Fruit fly (Drosophila melanogaster): Measurements from ENCODE around the gene mRpL9.

mRpL9 gene

dm6 chr3R:15332994-15333393, 2.5 kb downstream of the mRpL9 start, which contains the start of the genes Fkbp39 and Cyfip (continued):
- peak; percentile 77 for TF ChIP-seq CG6791 (GFP tag; IDR thresholded peaks at IDR 0.05; ENCODE audit: partially characterized antibody)
- peak; percentile 68 for TF ChIP-seq Adf1 (GFP tag; IDR thresholded peaks at IDR 0.05)
- peak; percentile 74 for TF ChIP-seq Dll (GFP tag; IDR thresholded peaks at IDR 0.05; ENCODE audit: partially characterized antibody)
- TF ChIP-seq Trl (optimal IDR thresholded peaks at IDR 0.05), result no peak
- TF ChIP-seq Trl (GFP tag; optimal IDR thresholded peaks at IDR 0.05), result peak; percentile 74

- no peak for TF ChIP-seq CG15073 (GFP tag; optimal IDR thresholded peaks at IDR 0.05)
- no peak for TF ChIP-seq CG11723 (GFP tag; optimal IDR thresholded peaks at IDR 0.05)
- peak; percentile 84 for TF ChIP-seq sug (tag; optimal IDR thresholded peaks at IDR 0.05)
- TF ChIP-seq exex (tag; optimal IDR thresholded peaks at IDR 0.05), result peak; percentile 82
- TF ChIP-seq hth (optimal IDR thresholded peaks at IDR 0.05), result no peak
- TF ChIP-seq dmrt11E (tag; optimal IDR thresholded peaks at IDR 0.05), result no peak
- TF ChIP-seq Adf1 (GFP tag; IDR thresholded peaks at IDR 0.05), result no peak
- TF ChIP-seq CG10366 (GFP tag; IDR thresholded peaks at IDR 0.05), result no peak
Observed at dm6 chr3R:15339111-15339510, 8.6 kb downstream of the mRpL9 start.

DNA sequence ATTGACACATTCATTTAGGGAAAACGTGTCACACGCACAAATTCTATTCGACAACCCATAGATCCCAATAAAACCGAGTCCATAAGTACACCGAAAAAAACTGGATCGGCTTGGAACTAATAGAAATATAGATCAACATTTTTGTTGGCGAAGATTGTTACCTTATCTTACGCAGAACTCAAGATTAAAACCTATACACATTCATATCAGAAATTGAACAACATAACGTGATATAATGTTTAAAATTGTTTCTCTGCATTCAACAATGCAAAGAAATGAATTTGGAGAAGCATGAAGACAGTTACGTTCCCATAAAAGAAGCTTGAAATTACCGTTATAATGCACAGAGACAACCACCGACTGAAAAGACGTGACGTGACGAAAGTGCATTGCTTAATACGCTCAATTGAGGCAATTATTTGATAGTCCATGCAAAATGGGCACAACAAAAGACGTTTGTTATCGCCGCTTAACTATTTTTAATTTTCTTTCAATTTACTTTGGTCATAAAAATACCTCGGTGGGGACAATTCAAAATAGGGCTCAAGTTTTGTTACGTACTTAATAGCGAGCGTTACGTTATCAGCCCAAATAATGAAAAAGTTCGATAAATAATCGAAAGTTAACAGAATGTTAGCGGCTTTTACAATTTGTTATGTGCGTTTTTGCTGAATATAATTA, 9.7 kb downstream of the mRpL9 start, which contains the start of gene SerRS-m:
SerRS-m (plus strand) TSS at position 616 of the 681 bp plus-strand sequence.
- TF ChIP-seq CG7556 (GFP tag; optimal IDR thresholded peaks at IDR 0.05) (peak; percentile 22), CG31365 (tag; optimal IDR thresholded peaks at IDR 0.05) (no peak), phol (tag; optimal IDR thresholded peaks at IDR 0.05) (peak; percentile 32), slbo (GFP tag; IDR thresholded peaks at IDR 0.05) (no peak), sd (tag; optimal IDR thresholded peaks at IDR 0.05) (peak; percentile 33), CG2875 (GFP tag; optimal IDR thresholded peaks at IDR 0.05) (peak; percentile 26), exex (tag; optimal IDR thresholded peaks at IDR 0.05) (peak; percentile 0), CG8388 (GFP tag; optimal IDR thresholded peaks at IDR 0.05) (peak; percentile 41), grau (tag; optimal IDR thresholded peaks at IDR 0.05) (peak; percentile 13), salm (tag; optimal IDR thresholded peaks at IDR 0.05) (no peak), prd (optimal IDR thresholded peaks at IDR 0.05) (no peak), prd (GFP tag; IDR thresholded peaks at IDR 0.05) (peak; percentile 21; the same call in 1 of the 3 replicates), sc (optimal IDR thresholded peaks at IDR 0.05) (no peak), sc (GFP tag; optimal IDR thresholded peaks at IDR 0.05) (no peak), CG10147 (GFP tag; optimal IDR thresholded peaks at IDR 0.05) (no peak), CG12769 (tag; optimal IDR thresholded peaks at IDR 0.05) (no peak), Ssrp (tag; optimal IDR thresholded peaks at IDR 0.05) (no peak), CrebB (tag; optimal IDR thresholded peaks at IDR 0.05) (no peak), CG11560 (tag; IDR thresholded peaks at IDR 0.05) (no peak), CG7357 (GFP tag; IDR thresholded peaks at IDR 0.05) (0 out of 3 replicates have a peak, but pooled peaks have one; percentile 6), lola (GFP tag; optimal IDR thresholded peaks at IDR 0.05) (peak in 1 of 3 experiments; percentile 9), Asciz (GFP tag; optimal IDR thresholded peaks at IDR 0.05) (no peak), CG17829 (tag; optimal IDR thresholded peaks at IDR 0.05) (peak; percentile 15), kay (GFP tag; optimal IDR thresholded peaks at IDR 0.05) (no peak), CG15601 (tag; optimal IDR thresholded peaks at IDR 0.05) (peak; percentile 33), CG4730 (GFP tag; IDR thresholded peaks at IDR 0.05) (no peak), jigr1 (GFP tag; IDR thresholded peaks at IDR 0.05) (no peak), CG10209 (GFP tag; optimal IDR thresholded peaks at IDR 0.05) (peak; percentile 3), Myb (GFP tag; optimal IDR thresholded peaks at IDR 0.05) (peak; percentile 68), nau (GFP tag; optimal IDR thresholded peaks at IDR 0.05) (no peak), ac (GFP tag; optimal IDR thresholded peaks at IDR 0.05) (no peak), sug (tag; optimal IDR thresholded peaks at IDR 0.05) (peak; percentile 12), CG17359 (tag; optimal IDR thresholded peaks at IDR 0.05) (peak; percentile 19), Med (GFP tag) (peak; percentile 75), CG3065 (GFP tag; optimal IDR thresholded peaks at IDR 0.05) (no peak), CG7928 (GFP tag; optimal IDR thresholded peaks at IDR 0.05) (no peak), ci (GFP tag; IDR thresholded peaks at IDR 0.05) (0 out of 3 replicates have a peak, but pooled peaks have one; percentile 19)
